Worm (Caenorhabditis elegans) whole organism, young adult: ENCODE results near the gene C03B1.13.

Experiments
- B0336.3 ChIP-seq: fragments of 200-800 bp; sonication (Bioruptor generic); IDR thresholded peaks from 2 replicates; pipeline ENCODE4 v1.3.6; 2022; ENCODE audit warnings: missing genetic modification characterization, missing compliant biosample characterization
- F39B2.1 ChIP-seq: fragments of 200-800 bp; sonication (Bioruptor generic); IDR thresholded peaks from 2 replicates; pipeline ENCODE4 v1.3.6; 2022; ENCODE audit warnings: missing genetic modification reagents, missing genetic modification characterization, missing compliant biosample characterization
- akir-1 ChIP-seq: fragments of 200-800 bp; sonication (Bioruptor generic); optimal IDR thresholded peaks from 2 replicates; lab custom pipeline; 2018; ENCODE audit warnings: mild to moderate bottlenecking, missing genetic modification characterization, moderate library complexity, missing compliant biosample characterization
- hrde-1 ChIP-seq: sonication (generic microtip); optimal IDR thresholded peaks from 2 replicates; lab custom pipeline; 2016; ENCODE audit warnings: missing genetic modification characterization, mild to moderate bottlenecking, missing compliant biosample characterization, moderate library complexity, missing genotype, missing genetic modification reagents, borderline replicate concordance
- pha-4 ChIP-seq: fragments of 150-350 bp; sonication (generic microtip); optimal IDR thresholded peaks from 2 replicates; lab custom pipeline; 2014; ENCODE audit warnings: missing biosample characterization, missing genetic modification reagents, missing genetic modification characterization
- snpc-3.4 ChIP-seq: sonication (generic microtip); optimal IDR thresholded peaks from 2 replicates; lab custom pipeline; 2017; ENCODE audit warnings: missing genetic modification characterization, mild to moderate bottlenecking, missing compliant biosample characterization, antibody characterized with exemption, moderate library complexity, missing genotype, missing genetic modification reagents

DNA sequence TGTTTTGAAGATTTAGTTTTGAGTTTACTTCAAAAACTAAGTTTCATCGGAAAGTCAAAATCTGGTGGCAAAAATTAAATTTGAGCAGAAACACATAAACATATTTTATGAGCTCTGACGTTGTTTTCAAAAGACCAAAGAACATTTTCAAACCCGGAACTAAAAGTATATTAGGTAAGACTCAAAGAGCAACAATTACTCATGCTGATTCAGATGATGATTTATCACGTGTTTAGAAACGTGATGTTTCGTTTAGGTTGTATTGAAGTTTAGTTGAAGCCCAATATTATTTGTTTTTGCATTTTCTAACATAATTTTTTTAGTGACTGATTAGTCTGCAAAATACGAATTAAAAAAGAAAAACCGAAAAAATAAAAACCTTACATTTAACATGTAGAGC, 15.9 kb upstream of the C03B1.13 start:
- no peak for TF ChIP-seq akir-1
- no peak for TF ChIP-seq hrde-1 (tag; lab: Kevin White, UChicago)
- TF ChIP-seq F39B2.1 (GFP tag; lab: Robert Waterston, UW) = no peak
- no peak for TF ChIP-seq pha-4 (tag; lab: Kevin White, UChicago)
- TF ChIP-seq B0336.3 (GFP tag; lab: Robert Waterston, UW) = no peak
- TF ChIP-seq snpc-3.4 = no peak
